Worm (Caenorhabditis elegans) whole organism, young adult: Measurements from ENCODE around the gene C16C8.19.

ENCODE experiments used
- ZK185.1 ChIP-seq: sonication (generic microtip); optimal IDR thresholded peaks from 2 replicates; lab custom pipeline; 2016; ENCODE audit warnings: mild to moderate bottlenecking, missing genetic modification characterization, missing compliant biosample characterization; ENCODE audit not compliant: poor library complexity, severe bottlenecking
- ekl-4 ChIP-seq: fragments of 200-800 bp; sonication (Bioruptor generic); IDR thresholded peaks from 2 replicates; pipeline ENCODE4 v1.3.6; 2022; ENCODE audit warnings: missing genetic modification reagents, missing genetic modification characterization, missing compliant biosample characterization
- nfya-1 ChIP-seq: sonication (generic microtip); optimal IDR thresholded peaks from 2 replicates; lab custom pipeline; 2017; ENCODE audit warnings: antibody characterized with exemption, missing compliant biosample characterization, missing genetic modification characterization, borderline replicate concordance; ENCODE audit not compliant: insufficient read depth
- ztf-26 ChIP-seq: sonication (generic microtip); optimal IDR thresholded peaks from 2 replicates; lab custom pipeline; 2017; ENCODE audit warnings: missing genetic modification characterization, missing compliant biosample characterization

- TF ChIP-seq nfya-1 (tag; lab: Kevin White, UChicago) (no peak), ZK185.1 (no peak), ekl-4 (0 out of 2 replicates have a peak, but pooled peaks have one; percentile 55), ztf-26 (tag; lab: Kevin White, UChicago) (no peak)
These were observed 44.4 kb downstream of the C16C8.19 start, which contains the start of the genes col-71 and Y49F6B.2 for ce11 chrII:3502520-3503323.
